Worm (Caenorhabditis elegans): Measurements from ENCODE around the gene ZK792.1.
A peak's percentile ranks its signal among the peaks of the same experiment; 100 is the strongest.

Gene ZK792.1

DNA sequence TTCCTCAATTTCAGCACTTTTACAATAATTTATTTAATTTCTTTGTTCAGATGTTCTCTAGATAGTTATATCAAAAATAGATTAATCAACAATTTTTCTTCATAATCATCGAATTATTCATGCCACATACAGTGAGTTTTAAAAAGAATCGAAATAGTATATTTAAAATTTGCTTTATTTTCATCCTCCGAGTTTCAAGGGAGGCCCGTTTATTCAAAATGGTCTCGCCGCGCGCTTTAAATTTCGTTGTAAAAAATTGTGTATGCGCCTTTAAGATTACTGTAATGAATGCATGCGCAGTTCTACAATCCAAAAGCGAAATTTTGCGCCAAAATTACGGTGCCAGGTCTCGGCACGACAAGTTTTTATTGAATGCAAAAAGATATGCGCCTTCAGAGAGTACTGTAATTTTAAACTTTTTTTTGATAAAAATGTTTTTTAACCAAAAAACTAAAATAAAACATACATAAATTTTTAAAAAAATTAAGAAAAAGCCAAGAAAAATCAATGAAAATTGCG, at the start of gene ZK792.1:
ZK792.1 (plus strand) TSS at position 51 of the 519 bp plus-strand sequence.
- TF ChIP-seq med-1 (GFP tag; optimal IDR thresholded peaks at IDR 0.05; ENCODE audit: insufficient read depth) = no peak
- TF ChIP-seq ref-1 (GFP tag; conservative IDR thresholded peaks at IDR 0.05) = no peak
- no peak for TF ChIP-seq ztf-29 (GFP tag; IDR thresholded peaks at IDR 0.05)
- no peak for TF ChIP-seq klf-2 (GFP tag; conservative IDR thresholded peaks at IDR 0.05)
- no peak for TF ChIP-seq ztf-23 (GFP tag; IDR thresholded peaks at IDR 0.05)
- no peak for TF ChIP-seq cog-1 (tag; optimal IDR thresholded peaks at IDR 0.05)
- no peak for TF ChIP-seq tab-1 (GFP tag; IDR thresholded peaks at IDR 0.05)

DNA sequence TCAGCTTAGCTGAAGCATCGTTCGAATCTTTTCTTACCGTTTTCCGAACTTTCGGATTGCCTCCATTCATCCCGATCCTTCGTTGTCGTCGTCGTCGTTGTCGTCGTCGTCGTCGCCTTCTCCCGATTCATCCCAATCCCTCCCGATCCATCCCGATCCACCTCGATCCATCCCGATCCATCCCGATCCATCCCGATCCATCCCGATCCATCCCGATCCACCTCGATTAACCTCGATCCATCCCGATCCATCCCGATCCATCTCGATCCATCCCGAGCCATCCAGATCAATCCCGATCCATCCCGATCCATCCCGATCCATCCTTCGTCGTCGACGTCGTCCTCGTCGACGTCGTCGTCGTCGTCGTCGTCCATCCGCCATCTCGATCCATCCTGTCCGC, 43.1 kb upstream of the ZK792.1 start:
- TF ChIP-seq ztf-29 (GFP tag; IDR thresholded peaks at IDR 0.05) = 0 out of 2 replicates have a peak, but pooled peaks have one; percentile 21

DNA sequence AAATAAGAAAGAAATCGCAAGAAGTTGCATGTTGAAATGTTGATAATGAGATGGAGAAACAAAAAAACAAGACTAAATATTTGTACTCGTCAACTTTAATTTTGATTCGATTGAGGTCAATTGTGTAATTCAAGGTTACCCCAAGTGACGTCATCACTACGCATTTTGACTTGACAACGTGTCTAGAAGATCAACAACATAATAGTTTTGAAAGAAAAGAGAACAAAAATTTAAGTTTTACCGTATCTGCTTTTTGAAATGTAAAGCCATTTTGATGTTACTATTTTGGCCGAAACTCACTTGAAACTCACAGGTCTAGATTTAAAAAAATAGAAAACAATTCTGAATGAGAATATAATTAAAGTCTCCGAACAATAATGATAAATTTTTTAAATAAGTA, 38.7 kb upstream of the ZK792.1 start, which contains the start of gene dsl-5:
dsl-5 (minus strand) TSS at position 101 of the 400 bp plus-strand sequence.
- TF ChIP-seq med-1 (GFP tag; optimal IDR thresholded peaks at IDR 0.05; ENCODE audit: insufficient read depth) (no peak), ztf-29 (GFP tag; IDR thresholded peaks at IDR 0.05) (no peak), flt-1 (GFP tag; IDR thresholded peaks at IDR 0.05) (no peak), T22C8.4 (GFP tag; IDR thresholded peaks at IDR 0.05) (no peak), klf-2 (GFP tag; conservative IDR thresholded peaks at IDR 0.05) (no peak), tab-1 (GFP tag; IDR thresholded peaks at IDR 0.05) (no peak), ref-1 (GFP tag; conservative IDR thresholded peaks at IDR 0.05) (no peak), cog-1 (tag; optimal IDR thresholded peaks at IDR 0.05) (no peak), ztf-23 (GFP tag; IDR thresholded peaks at IDR 0.05) (no peak)

DNA sequence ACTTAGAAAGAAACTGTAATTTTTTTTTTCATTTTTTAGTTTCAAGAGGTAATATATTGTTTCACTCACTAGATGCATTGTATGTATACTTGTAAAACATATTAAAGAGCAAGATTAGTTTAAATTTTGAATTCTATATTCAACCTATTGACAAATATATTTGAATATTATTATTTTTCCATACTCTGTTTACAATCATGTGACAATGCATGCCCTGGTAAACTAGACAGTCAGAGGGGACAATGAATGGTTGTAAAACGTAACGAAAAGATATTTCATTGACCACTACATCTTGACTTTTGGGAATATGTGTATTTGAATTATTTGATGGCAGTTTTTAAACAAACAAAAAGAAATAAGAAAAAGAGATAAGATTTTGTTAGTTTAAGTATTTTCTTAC, 37.3 kb upstream of the ZK792.1 start:
- TF ChIP-seq klf-2 (GFP tag; conservative IDR thresholded peaks at IDR 0.05) (no peak), T22C8.4 (GFP tag; IDR thresholded peaks at IDR 0.05) (no peak), flt-1 (GFP tag; IDR thresholded peaks at IDR 0.05) (no peak), med-1 (GFP tag; optimal IDR thresholded peaks at IDR 0.05; ENCODE audit: insufficient read depth) (no peak), cog-1 (tag; optimal IDR thresholded peaks at IDR 0.05) (no peak), ztf-23 (GFP tag; IDR thresholded peaks at IDR 0.05) (no peak), ref-1 (GFP tag; conservative IDR thresholded peaks at IDR 0.05) (no peak), ztf-29 (GFP tag; IDR thresholded peaks at IDR 0.05) (no peak), tab-1 (GFP tag; IDR thresholded peaks at IDR 0.05) (no peak)

DNA sequence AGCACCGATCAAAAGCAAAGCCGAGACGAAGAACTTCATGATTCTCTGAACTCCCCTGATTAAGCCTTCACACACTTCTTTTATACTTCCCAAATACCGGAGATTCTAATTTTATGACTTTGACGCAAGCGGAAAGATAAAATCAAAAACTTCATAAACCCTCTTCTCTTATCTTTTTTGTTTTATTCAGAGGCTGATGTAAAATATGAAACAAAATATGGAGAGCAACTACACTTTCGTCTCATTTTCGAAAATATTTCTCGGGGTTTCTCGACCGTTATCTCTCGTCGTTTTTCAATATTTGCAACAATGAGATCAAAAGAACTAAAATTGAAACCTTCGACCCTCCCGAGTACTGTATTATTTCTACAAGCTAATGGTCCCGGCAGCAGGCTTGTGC, 36.6 kb upstream of the ZK792.1 start, which contains the start of gene lys-4:
lys-4 (minus strand) TSS at position 115 of the 400 bp plus-strand sequence.
- TF ChIP-seq tab-1 (GFP tag; IDR thresholded peaks at IDR 0.05) (no peak), T22C8.4 (GFP tag; IDR thresholded peaks at IDR 0.05) (no peak), ztf-23 (GFP tag; IDR thresholded peaks at IDR 0.05) (no peak), ztf-29 (GFP tag; IDR thresholded peaks at IDR 0.05) (no peak), klf-2 (GFP tag; conservative IDR thresholded peaks at IDR 0.05) (no peak), med-1 (GFP tag; optimal IDR thresholded peaks at IDR 0.05; ENCODE audit: insufficient read depth) (no peak), ref-1 (GFP tag; conservative IDR thresholded peaks at IDR 0.05) (no peak), flt-1 (GFP tag; IDR thresholded peaks at IDR 0.05) (no peak), cog-1 (tag; optimal IDR thresholded peaks at IDR 0.05) (no peak)

DNA sequence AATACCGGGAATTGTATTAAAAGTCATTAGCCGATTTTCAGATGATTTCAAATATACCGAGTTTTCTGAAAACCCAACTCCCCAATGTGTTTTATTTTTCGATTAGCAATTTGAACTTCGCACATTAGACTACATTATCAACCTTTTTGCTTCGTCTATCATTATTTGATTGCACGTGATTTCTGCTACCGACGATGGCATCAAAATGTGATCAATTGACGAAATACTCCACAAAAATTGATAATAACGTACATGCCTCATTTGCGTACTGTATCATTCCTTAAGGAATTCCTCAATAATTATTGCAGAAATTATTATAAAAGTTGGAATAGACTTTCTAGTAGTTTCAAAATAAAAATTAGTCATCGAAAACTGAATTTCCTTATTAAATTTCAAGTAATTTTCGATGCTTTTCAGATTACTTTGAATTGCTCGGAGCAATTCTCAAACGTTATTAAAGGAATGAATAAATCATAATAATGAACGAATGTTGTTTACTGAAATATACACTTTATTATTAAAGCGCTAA, 35.8 kb upstream of the ZK792.1 start:
- no peak for TF ChIP-seq klf-2 (GFP tag; conservative IDR thresholded peaks at IDR 0.05)
- no peak for TF ChIP-seq ztf-23 (GFP tag; IDR thresholded peaks at IDR 0.05)
- TF ChIP-seq cog-1 (tag; optimal IDR thresholded peaks at IDR 0.05) = no peak
- no peak for TF ChIP-seq T22C8.4 (GFP tag; IDR thresholded peaks at IDR 0.05)
- no peak for TF ChIP-seq ref-1 (GFP tag; conservative IDR thresholded peaks at IDR 0.05)
- no peak for TF ChIP-seq ztf-29 (GFP tag; IDR thresholded peaks at IDR 0.05)
- no peak for TF ChIP-seq flt-1 (GFP tag; IDR thresholded peaks at IDR 0.05)
- no peak for TF ChIP-seq tab-1 (GFP tag; IDR thresholded peaks at IDR 0.05)

DNA sequence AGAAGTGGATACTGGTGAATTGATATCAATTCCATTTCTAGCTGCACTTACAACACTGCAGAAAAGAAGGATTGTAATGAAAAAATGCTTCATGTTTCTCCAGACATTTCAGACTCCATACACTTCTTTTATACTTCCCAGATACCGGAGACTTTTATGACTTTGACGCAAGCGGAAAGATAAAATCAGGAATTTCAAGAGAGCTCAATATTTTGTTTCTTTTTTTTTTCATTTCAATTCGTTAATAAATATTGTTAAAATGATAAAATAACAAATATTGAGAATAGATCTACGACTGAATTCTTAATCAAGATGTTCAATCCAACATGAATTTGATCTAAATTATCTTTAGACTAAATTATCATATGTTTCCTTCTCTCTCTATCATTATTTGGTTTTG, 34.2 kb upstream of the ZK792.1 start, which contains the start of gene lys-5:
lys-5 (minus strand) TSS at position 101 of the 400 bp plus-strand sequence.
- TF ChIP-seq flt-1 (GFP tag; IDR thresholded peaks at IDR 0.05) (no peak), tab-1 (GFP tag; IDR thresholded peaks at IDR 0.05) (no peak), klf-2 (GFP tag; conservative IDR thresholded peaks at IDR 0.05) (no peak), med-1 (GFP tag; optimal IDR thresholded peaks at IDR 0.05; ENCODE audit: insufficient read depth) (no peak), T22C8.4 (GFP tag; IDR thresholded peaks at IDR 0.05) (no peak), cog-1 (tag; optimal IDR thresholded peaks at IDR 0.05) (no peak), ztf-29 (GFP tag; IDR thresholded peaks at IDR 0.05) (no peak), ref-1 (GFP tag; conservative IDR thresholded peaks at IDR 0.05) (no peak), ztf-23 (GFP tag; IDR thresholded peaks at IDR 0.05) (no peak)

ce11 chrIV:11627847-11628246, 31.8 kb upstream of the ZK792.1 start, which contains the start of gene lys-6:
lys-6 (minus strand) TSS chrIV:11627947.
- TF ChIP-seq med-1 (GFP tag; optimal IDR thresholded peaks at IDR 0.05; ENCODE audit: insufficient read depth) (no peak), ztf-23 (GFP tag; IDR thresholded peaks at IDR 0.05) (no peak), T22C8.4 (GFP tag; IDR thresholded peaks at IDR 0.05) (no peak), flt-1 (GFP tag; IDR thresholded peaks at IDR 0.05) (no peak), tab-1 (GFP tag; IDR thresholded peaks at IDR 0.05) (no peak), ref-1 (GFP tag; conservative IDR thresholded peaks at IDR 0.05) (no peak), klf-2 (GFP tag; conservative IDR thresholded peaks at IDR 0.05) (no peak), cog-1 (tag; optimal IDR thresholded peaks at IDR 0.05) (no peak), ztf-29 (GFP tag; IDR thresholded peaks at IDR 0.05) (no peak)

- TF ChIP-seq med-1 (GFP tag; optimal IDR thresholded peaks at IDR 0.05; ENCODE audit: insufficient read depth) = no peak
- TF ChIP-seq ztf-23 (GFP tag; IDR thresholded peaks at IDR 0.05) = no peak
Measured at ce11 chrIV:11631750-11632149, 27.9 kb upstream of the ZK792.1 start, which contains the start of gene F58B3.4. F58B3.4 (minus strand) TSS chrIV:11631850.

Data from whole organism, midembryonic.